Fruit fly (Drosophila melanogaster) whole organism, embryonic: ENCODE measurements around the gene CG14537.

Experiments
- Adf1 ChIP-seq: fragments of 200-800 bp; sonication (Bioruptor generic); IDR thresholded peaks from 2 replicates; pipeline ENCODE4 v1.3.6; 2022; ENCODE audit warnings: missing biosample characterization, missing genetic modification characterization
- CG11093 ChIP-seq: fragments of 200-800 bp; sonication (Bioruptor generic); IDR thresholded peaks from 3 replicates; pipeline ENCODE4 v1.3.6; 2022; ENCODE audit warnings: missing biosample characterization, missing genetic modification characterization
- CG12299 ChIP-seq: fragments of 200-800 bp; sonication (Bioruptor generic); optimal IDR thresholded peaks from 2 replicates; lab custom pipeline; 2018; ENCODE audit warnings: missing biosample characterization, mild to moderate bottlenecking, missing genetic modification characterization
- CG12942 ChIP-seq: fragments of 200-800 bp; sonication (Bioruptor generic); optimal IDR thresholded peaks from 3 replicates; lab custom pipeline; 2016; ENCODE audit warnings: missing biosample characterization, missing genetic modification characterization
- CG14014 ChIP-seq: fragments of 200-800 bp; sonication (Bioruptor generic); IDR thresholded peaks from 2 replicates; pipeline ENCODE4 v1.3.6; 2022; ENCODE audit warnings: missing biosample characterization, missing genetic modification characterization
- CG14710 ChIP-seq: fragments of 200-800 bp; sonication (Bioruptor generic); optimal IDR thresholded peaks from 3 replicates; lab custom pipeline; 2019; ENCODE audit warnings: missing biosample characterization, mild to moderate bottlenecking, missing genetic modification characterization, moderate library complexity
- CG1529 ChIP-seq: fragments of 200-800 bp; sonication (Bioruptor generic); optimal IDR thresholded peaks from 3 replicates; lab custom pipeline; 2018; ENCODE audit warnings: missing biosample characterization, missing genetic modification characterization
- CG15696 ChIP-seq: fragments of 200-800 bp; sonication (Bioruptor generic); optimal IDR thresholded peaks from 2 replicates; lab custom pipeline; 2019; ENCODE audit warnings: missing biosample characterization, mild to moderate bottlenecking, missing genetic modification characterization, moderate library complexity
- CG16815 ChIP-seq: fragments of 200-800 bp; sonication (Bioruptor generic); optimal IDR thresholded peaks from 3 replicates; lab custom pipeline; 2017; ENCODE audit warnings: missing biosample characterization, mild to moderate bottlenecking, missing genetic modification characterization
- CG17328 ChIP-seq: fragments of 200-800 bp; sonication (Bioruptor generic); IDR thresholded peaks from 2 replicates; pipeline ENCODE4 v1.3.6; 2022; ENCODE audit warnings: missing biosample characterization, missing genetic modification characterization
- CG17912 ChIP-seq: fragments of 200-800 bp; sonication (Bioruptor generic); optimal IDR thresholded peaks from 2 replicates; lab custom pipeline; 2018; ENCODE audit warnings: missing biosample characterization, mild to moderate bottlenecking, missing genetic modification characterization
- CG18619 ChIP-seq: fragments of 200-800 bp; sonication (Bioruptor generic); optimal IDR thresholded peaks from 3 replicates; lab custom pipeline; 2017; ENCODE audit warnings: missing biosample characterization, mild to moderate bottlenecking, missing genetic modification characterization
- CG2199 ChIP-seq: fragments of 200-800 bp; sonication (Bioruptor generic); IDR thresholded peaks from 3 replicates; pipeline ENCODE4 v1.3.6; 2022; ENCODE audit warnings: missing biosample characterization, missing genetic modification characterization
- CG2875 ChIP-seq: fragments of 200-800 bp; sonication (Bioruptor generic); optimal IDR thresholded peaks from 2 replicates; lab custom pipeline; 2017; ENCODE audit warnings: missing biosample characterization, mild to moderate bottlenecking, missing genetic modification characterization, missing genetic modification reagents
- CG32767 ChIP-seq: fragments of 200-800 bp; sonication (Bioruptor generic); IDR thresholded peaks from 2 replicates; pipeline ENCODE4 v1.3.6; 2022; ENCODE audit warnings: missing biosample characterization, missing genetic modification characterization
- CG34376 ChIP-seq: fragments of 200-800 bp; sonication (Bioruptor generic); optimal IDR thresholded peaks from 2 replicates; lab custom pipeline; 2018; ENCODE audit warnings: missing biosample characterization, mild to moderate bottlenecking, missing genetic modification characterization
- CG42726 ChIP-seq: fragments of 200-800 bp; sonication (Bioruptor generic); IDR thresholded peaks from 2 replicates; pipeline ENCODE4 v1.3.6; 2022; ENCODE audit warnings: missing biosample characterization, missing genetic modification characterization; ENCODE audit not compliant: partially characterized antibody
- CG4617 ChIP-seq: fragments of 200-800 bp; sonication (Bioruptor generic); optimal IDR thresholded peaks from 3 replicates; lab custom pipeline; 2016; ENCODE audit warnings: missing biosample characterization, missing genetic modification characterization, borderline replicate concordance
- CG6272 ChIP-seq: fragments of 200-800 bp; sonication (Bioruptor generic); IDR thresholded peaks from 2 replicates; pipeline ENCODE4 v1.3.6; 2022; ENCODE audit warnings: missing biosample characterization, missing genetic modification characterization
- CG6654 ChIP-seq: fragments of 200-800 bp; sonication (Bioruptor generic); optimal IDR thresholded peaks from 2 replicates; lab custom pipeline; 2017; ENCODE audit warnings: missing biosample characterization, mild to moderate bottlenecking, missing genetic modification characterization
- CG6791 ChIP-seq: fragments of 200-800 bp; sonication (Bioruptor generic); IDR thresholded peaks from 3 replicates; pipeline ENCODE4 v1.3.6; 2022; ENCODE audit warnings: missing biosample characterization, missing genetic modification characterization; ENCODE audit not compliant: partially characterized antibody
- CG7839 ChIP-seq: fragments of 200-800 bp; sonication (Bioruptor generic); optimal IDR thresholded peaks from 3 replicates; lab custom pipeline; 2018; ENCODE audit warnings: missing biosample characterization, mild to moderate bottlenecking, missing genetic modification characterization, moderate library complexity
- CG8924 ChIP-seq: fragments of 200-800 bp; optimal IDR thresholded peaks from 3 replicates; lab custom pipeline; 2019; ENCODE audit warnings: missing biosample characterization, mild to moderate bottlenecking, missing genetic modification characterization, moderate library complexity
- CG9215 ChIP-seq: fragments of 200-800 bp; sonication (Bioruptor generic); IDR thresholded peaks from 2 replicates; pipeline ENCODE4 v1.3.6; 2022; ENCODE audit warnings: missing biosample characterization, missing genetic modification characterization
- CG9609 ChIP-seq: fragments of 200-800 bp; sonication (Bioruptor generic); optimal IDR thresholded peaks from 3 replicates; lab custom pipeline; 2016; ENCODE audit warnings: missing biosample characterization, missing genetic modification characterization
- CG9876 ChIP-seq: fragments of 200-800 bp; sonication (Bioruptor generic); optimal IDR thresholded peaks from 2 replicates; lab custom pipeline; 2016; ENCODE audit warnings: missing biosample characterization, missing genetic modification characterization
- Doc3 ChIP-seq: fragments of 200-800 bp; sonication (Bioruptor generic); IDR thresholded peaks from 3 replicates; pipeline ENCODE4 v1.3.6; 2022; ENCODE audit warnings: missing biosample characterization, missing genetic modification characterization; ENCODE audit not compliant: partially characterized antibody
- Dref ChIP-seq: fragments of 200-800 bp; sonication (Bioruptor generic); IDR thresholded peaks from 2 replicates; pipeline ENCODE4 v1.3.6; 2022; ENCODE audit warnings: missing biosample characterization, missing genetic modification characterization
- Ets65A ChIP-seq: fragments of 200-800 bp; sonication (Bioruptor generic); peaks from one replicate; lab custom pipeline; 2016; ENCODE audit warnings: missing biosample characterization, missing genetic modification characterization
- GATAe ChIP-seq: fragments of 200-800 bp; sonication (Bioruptor generic); conservative IDR thresholded peaks from 2 replicates; pipeline ENCODE4 v1.3.6; 2022; ENCODE audit warnings: missing biosample characterization, missing genetic modification characterization
- HLHmδ ChIP-seq: fragments of 200-800 bp; sonication (Bioruptor generic); optimal IDR thresholded peaks from 2 replicates; lab custom pipeline; 2018; ENCODE audit warnings: missing biosample characterization, mild to moderate bottlenecking, missing genetic modification characterization, moderate library complexity
- Hr3 ChIP-seq: fragments of 200-800 bp; sonication (Bioruptor generic); optimal IDR thresholded peaks from 3 replicates; lab custom pipeline; 2016; ENCODE audit warnings: missing biosample characterization, missing genetic modification characterization
- Mad ChIP-seq: fragments of 200-800 bp; sonication (Bioruptor generic); optimal IDR thresholded peaks from 2 replicates; lab custom pipeline; 2016; ENCODE audit warnings: missing biosample characterization, missing genetic modification characterization
- Usf ChIP-seq: fragments of 200-800 bp; sonication (Bioruptor generic); optimal IDR thresholded peaks from 2 replicates; lab custom pipeline; 2017; ENCODE audit warnings: missing genotype, missing biosample characterization, missing genetic modification characterization
- ash1 ChIP-seq: fragments of 200-800 bp; sonication (Bioruptor generic); optimal IDR thresholded peaks from 2 replicates; lab custom pipeline; 2018; ENCODE audit warnings: missing biosample characterization, mild to moderate bottlenecking, missing genetic modification characterization
- chinmo ChIP-seq: fragments of 200-800 bp; sonication (Bioruptor generic); IDR thresholded peaks from 4 replicates; pipeline ENCODE4 v1.3.6; 2022; ENCODE audit warnings: missing biosample characterization, missing genetic modification characterization; ENCODE audit not compliant: partially characterized antibody
- fd102C ChIP-seq: fragments of 200-800 bp; sonication (Bioruptor generic); optimal IDR thresholded peaks from 2 replicates; lab custom pipeline; 2018; ENCODE audit warnings: missing biosample characterization, mild to moderate bottlenecking, missing genetic modification characterization, moderate library complexity
- fd64A ChIP-seq: fragments of 200-800 bp; sonication (Bioruptor generic); optimal IDR thresholded peaks from 3 replicates; lab custom pipeline; 2018; ENCODE audit warnings: missing biosample characterization, mild to moderate bottlenecking, missing genetic modification characterization
- fd96Cb ChIP-seq: fragments of 200-800 bp; sonication (Bioruptor generic); optimal IDR thresholded peaks from 2 replicates; lab custom pipeline; 2018; ENCODE audit warnings: missing biosample characterization, mild to moderate bottlenecking, missing genetic modification characterization, moderate library complexity
- fu2 ChIP-seq: fragments of 200-800 bp; sonication (Bioruptor generic); optimal IDR thresholded peaks from 2 replicates; lab custom pipeline; 2016; ENCODE audit warnings: missing biosample characterization, missing genetic modification characterization
- kah ChIP-seq: fragments of 200-800 bp; sonication (Bioruptor generic); optimal IDR thresholded peaks from 2 replicates; lab custom pipeline; 2018; ENCODE audit warnings: missing biosample characterization, mild to moderate bottlenecking, missing genetic modification characterization
- klu ChIP-seq: fragments of 200-800 bp; sonication (Bioruptor generic); IDR thresholded peaks from 2 replicates; pipeline ENCODE4 v1.3.6; 2022; ENCODE audit warnings: missing biosample characterization, missing genetic modification characterization
- knrl ChIP-seq: fragments of 200-800 bp; sonication (Bioruptor generic); IDR thresholded peaks from 3 replicates; pipeline ENCODE4 v1.3.6; 2022; ENCODE audit warnings: missing biosample characterization, missing genetic modification characterization; ENCODE audit not compliant: partially characterized antibody
- lola ChIP-seq, 3 experiments: fragments of >200 bp in 2 of 3; fragments of 200-800 bp in 1 of 3; sonication (Bioruptor generic) in 1 of 3; optimal IDR thresholded peaks; 2 replicates each; lab custom pipeline; 2017 to 2019; ENCODE audit warnings: missing biosample characterization in 3 of 3, missing genetic modification characterization in 3 of 3, mild to moderate bottlenecking in 1 of 3, moderate library complexity in 1 of 3
- p53 ChIP-seq: fragments of 200-800 bp; sonication (Bioruptor generic); optimal IDR thresholded peaks from 2 replicates; lab custom pipeline; 2016; ENCODE audit warnings: missing biosample characterization, missing genetic modification characterization
- pho ChIP-seq: fragments of 200-800 bp; sonication (Bioruptor generic); optimal IDR thresholded peaks from 2 replicates; lab custom pipeline; 2016; ENCODE audit warnings: missing biosample characterization, missing genetic modification characterization
- rib ChIP-seq: fragments of 200-800 bp; sonication (Bioruptor generic); IDR thresholded peaks from 2 replicates; pipeline ENCODE4 v1.3.6; 2022; ENCODE audit warnings: missing biosample characterization, missing genetic modification characterization
- stc ChIP-seq: fragments of 200-800 bp; sonication (Bioruptor generic); IDR thresholded peaks from 2 replicates; pipeline ENCODE4 v1.3.6; 2022; ENCODE audit warnings: missing biosample characterization, missing genetic modification characterization
- yki ChIP-seq: fragments of >200 bp; optimal IDR thresholded peaks from 3 replicates; lab custom pipeline; 2018
- z ChIP-seq: fragments of 200-800 bp; sonication (Bioruptor generic); IDR thresholded peaks from 3 replicates; pipeline ENCODE4 v1.3.6; 2022; ENCODE audit warnings: missing biosample characterization, missing genetic modification characterization
- zen2 ChIP-seq: fragments of 200-800 bp; sonication (Bioruptor generic); IDR thresholded peaks from 3 replicates; pipeline ENCODE4 v1.3.6; 2022; ENCODE audit warnings: missing biosample characterization, missing genetic modification characterization; ENCODE audit not compliant: partially characterized antibody

Gene CG14537

DNA sequence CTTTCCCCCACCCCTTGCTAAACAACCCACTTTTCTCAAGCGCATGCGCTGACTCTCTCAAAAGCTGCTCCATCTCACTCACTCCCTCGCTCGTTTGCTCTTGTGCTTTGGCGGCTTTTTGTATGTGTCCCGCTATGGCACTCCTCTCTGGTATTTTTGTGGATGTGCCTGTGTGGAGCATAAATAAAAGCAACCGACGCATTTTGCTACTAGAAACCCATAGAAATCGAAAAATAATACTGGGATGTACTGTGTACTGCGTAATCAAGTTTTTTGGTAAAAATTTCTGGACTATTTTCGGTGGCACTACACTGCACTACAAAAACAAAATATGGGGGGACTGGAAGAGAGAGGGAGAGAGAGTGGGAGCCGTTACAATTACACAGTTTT is 30.6 kb upstream of the CG14537 start (continued):
- no peak for TF ChIP-seq Ets65A (GFP tag; lab: Kevin White, UChicago)
- TF ChIP-seq rib: peak; percentile 58
- no peak for TF ChIP-seq CG6272 (GFP tag; lab: Robert Waterston, UW)
- TF ChIP-seq HLHmδ (GFP tag; lab: Kevin White, UChicago): no peak
- no peak for TF ChIP-seq CG7839 (tag; lab: Kevin White, UChicago)
- no peak for TF ChIP-seq CG17328 (GFP tag; lab: Robert Waterston, UW)
- TF ChIP-seq CG34376 (GFP tag; lab: Kevin White, UChicago): peak; percentile 49
- TF ChIP-seq CG9876: no peak
- TF ChIP-seq yki (lab: Kevin White, UChicago): peak; percentile 28
- TF ChIP-seq Dref (GFP tag; lab: Robert Waterston, UW): 0 out of 2 replicates have a peak, but pooled peaks have one; percentile 35
- TF ChIP-seq CG17912: peak; percentile 45
- TF ChIP-seq CG6791: 0 out of 3 replicates have a peak, but pooled peaks have one; percentile 32
- TF ChIP-seq pho (GFP tag; lab: Kevin White, UChicago): peak; percentile 22
- TF ChIP-seq CG1529: no peak
- TF ChIP-seq Mad (GFP tag; lab: Kevin White, UChicago): no peak
- TF ChIP-seq ash1 (GFP tag; lab: Kevin White, UChicago): peak; percentile 28
- no peak for TF ChIP-seq CG11093
- TF ChIP-seq lola (GFP tag; optimal IDR thresholded peaks at IDR 0.05; lab: Kevin White, UChicago): no peak
- no peak for TF ChIP-seq fd102C (GFP tag; lab: Kevin White, UChicago)
- TF ChIP-seq klu (GFP tag; lab: Robert Waterston, UW): no peak
- peak; percentile 79 for TF ChIP-seq CG32767 (GFP tag; lab: Robert Waterston, UW)
- TF ChIP-seq CG18619 (GFP tag; lab: Kevin White, UChicago): no peak
- no peak for TF ChIP-seq CG14710 (tag; lab: Kevin White, UChicago)
- TF ChIP-seq fu2 (GFP tag; lab: Kevin White, UChicago): no peak
- no peak for TF ChIP-seq CG12299 (tag; lab: Kevin White, UChicago)
- TF ChIP-seq kah (GFP tag; lab: Kevin White, UChicago): no peak
- TF ChIP-seq CG2875: no peak
- TF ChIP-seq CG9609: no peak
- TF ChIP-seq p53 (GFP tag; lab: Kevin White, UChicago): no peak
- TF ChIP-seq Hr3: no peak
- no peak for TF ChIP-seq CG9215
- no peak for TF ChIP-seq CG15696 (tag; lab: Kevin White, UChicago)
- TF ChIP-seq Usf (GFP tag; lab: Kevin White, UChicago): no peak
- no peak for TF ChIP-seq fd64A (GFP tag; lab: Kevin White, UChicago)
- peak; percentile 88; the same call in 2 of the 3 replicates for TF ChIP-seq CG2199 (GFP tag; lab: Robert Waterston, UW)
- TF ChIP-seq Doc3: no peak
- peak; percentile 55; the same call in 1 of the 3 replicates for TF ChIP-seq zen2 (GFP tag; lab: Robert Waterston, UW)
- TF ChIP-seq CG12942 (GFP tag; lab: Kevin White, UChicago): no peak
- peak; percentile 99; the same call in 3 of the 4 replicates for TF ChIP-seq chinmo (GFP tag; lab: Robert Waterston, UW)
- TF ChIP-seq CG16815: no peak
- TF ChIP-seq fd96Cb (tag; lab: Kevin White, UChicago): no peak
- TF ChIP-seq knrl (GFP tag; lab: Robert Waterston, UW): no peak
- no peak for TF ChIP-seq CG42726 (GFP tag; lab: Robert Waterston, UW)
- TF ChIP-seq GATAe (GFP tag; lab: Robert Waterston, UW): no peak
- peak; percentile 11 for TF ChIP-seq CG8924
- no peak for TF ChIP-seq CG4617
- TF ChIP-seq CG6654 (GFP tag; lab: Kevin White, UChicago): no peak
- no peak for TF ChIP-seq stc (GFP tag; lab: Robert Waterston, UW)
- TF ChIP-seq Adf1: peak; percentile 74
- TF ChIP-seq z (GFP tag; lab: Robert Waterston, UW): peak; percentile 66; the same call in 2 of the 3 replicates
- peak; percentile 19; the same call in 1 of the 2 replicates for TF ChIP-seq CG14014 (GFP tag; lab: Robert Waterston, UW)
